Fruit fly (Drosophila melanogaster) whole organism, pupa: Measurements from ENCODE around the gene eIF4A.

ENCODE experiments used
- CG10348 ChIP-seq: fragments of 200-800 bp; sonication (Bioruptor generic); IDR thresholded peaks from 2 replicates; pipeline ENCODE4 v1.3.6; 2022; ENCODE audit warnings: missing biosample characterization, missing genetic modification characterization
- CG12605 ChIP-seq: fragments of 200-800 bp; sonication (Bioruptor generic); IDR thresholded peaks from 2 replicates; pipeline ENCODE4 v1.3.6; 2022; ENCODE audit warnings: missing biosample characterization, missing genetic modification characterization
- CG13204 ChIP-seq: fragments of 200-800 bp; sonication (Bioruptor generic); optimal IDR thresholded peaks from 2 replicates; lab custom pipeline; 2018; ENCODE audit warnings: missing biosample characterization, mild to moderate bottlenecking, missing genetic modification characterization, moderate library complexity
- CG14655 ChIP-seq: fragments of 200-800 bp; sonication (Bioruptor generic); optimal IDR thresholded peaks from 3 replicates; lab custom pipeline; 2017; ENCODE audit warnings: mild to moderate bottlenecking, missing biosample characterization, missing genetic modification reagents, missing genetic modification characterization
- CG15710 ChIP-seq: fragments of 200-800 bp; sonication (Bioruptor generic); optimal IDR thresholded peaks from 2 replicates; lab custom pipeline; 2018; ENCODE audit warnings: missing biosample characterization, mild to moderate bottlenecking, missing genetic modification characterization, moderate library complexity
- CG17806 ChIP-seq: fragments of 200-800 bp; sonication (Bioruptor generic); optimal IDR thresholded peaks from 2 replicates; lab custom pipeline; 2018; ENCODE audit warnings: missing biosample characterization, mild to moderate bottlenecking, missing genetic modification characterization, moderate library complexity
- CG32121 ChIP-seq: fragments of 200-800 bp; sonication (Bioruptor generic); IDR thresholded peaks from 2 replicates; pipeline ENCODE4 v1.3.6; 2022; ENCODE audit warnings: missing biosample characterization, missing genetic modification characterization
- CG34367 ChIP-seq: fragments of 200-800 bp; sonication (Bioruptor generic); optimal IDR thresholded peaks from 2 replicates; lab custom pipeline; 2018; ENCODE audit warnings: missing biosample characterization, mild to moderate bottlenecking, missing genetic modification characterization
- CG4496 ChIP-seq: fragments of 200-800 bp; sonication (Bioruptor generic); IDR thresholded peaks from 3 replicates; pipeline ENCODE4 v1.3.6; 2022; ENCODE audit warnings: missing biosample characterization, missing genetic modification characterization
- CG8159 ChIP-seq: fragments of 200-800 bp; sonication (Bioruptor generic); optimal IDR thresholded peaks from 3 replicates; lab custom pipeline; 2018; ENCODE audit warnings: missing biosample characterization, mild to moderate bottlenecking, missing genetic modification characterization, moderate library complexity
- CG8301 ChIP-seq: fragments of 200-800 bp; sonication (Bioruptor generic); optimal IDR thresholded peaks from 2 replicates; lab custom pipeline; 2018; ENCODE audit warnings: missing biosample characterization, mild to moderate bottlenecking, missing genetic modification characterization
- CG9948 ChIP-seq: fragments of 200-800 bp; sonication (Bioruptor generic); optimal IDR thresholded peaks from 2 replicates; lab custom pipeline; 2018; ENCODE audit warnings: missing biosample characterization, mild to moderate bottlenecking, missing genetic modification characterization, moderate library complexity
- D1 ChIP-seq: fragments of 200-800 bp; sonication (Bioruptor generic); optimal IDR thresholded peaks from 2 replicates; lab custom pipeline; 2018; ENCODE audit warnings: missing biosample characterization, mild to moderate bottlenecking, missing genetic modification characterization, moderate library complexity
- EcR ChIP-seq: fragments of 200-800 bp; sonication (Bioruptor generic); optimal IDR thresholded peaks from 3 replicates; lab custom pipeline; 2019; ENCODE audit warnings: missing biosample characterization, missing genetic modification characterization, mild to moderate bottlenecking, moderate library complexity, missing genetic modification reagents
- Ets98B ChIP-seq: fragments of 200-800 bp; sonication (Bioruptor generic); IDR thresholded peaks from 2 replicates; pipeline ENCODE4 v1.3.6; 2022; ENCODE audit warnings: missing biosample characterization, missing genetic modification characterization
- Pif1A ChIP-seq: fragments of 200-800 bp; sonication (Bioruptor generic); optimal IDR thresholded peaks from 3 replicates; lab custom pipeline; 2016; ENCODE audit warnings: missing biosample characterization, missing genetic modification characterization
- Pif1B ChIP-seq: fragments of 200-800 bp; sonication (Bioruptor generic); optimal IDR thresholded peaks from 3 replicates; lab custom pipeline; 2016; ENCODE audit warnings: missing biosample characterization, missing genetic modification characterization
- Snoo ChIP-seq: fragments of 200-800 bp; sonication (Bioruptor generic); optimal IDR thresholded peaks from 3 replicates; lab custom pipeline; 2017; ENCODE audit warnings: missing biosample characterization, mild to moderate bottlenecking, missing genetic modification characterization, inconsistent platforms
- fd96Ca ChIP-seq: fragments of 200-800 bp; sonication (Bioruptor generic); IDR thresholded peaks from 3 replicates; pipeline ENCODE4 v1.3.6; 2022; ENCODE audit warnings: missing biosample characterization, missing genetic modification characterization
- gl ChIP-seq: fragments of 200-800 bp; sonication (Bioruptor generic); optimal IDR thresholded peaks from 2 replicates; lab custom pipeline; 2018; ENCODE audit warnings: missing biosample characterization, mild to moderate bottlenecking, missing genetic modification characterization
- rn ChIP-seq: fragments of 200-800 bp; sonication (Bioruptor generic); IDR thresholded peaks from 2 replicates; pipeline ENCODE4 v1.3.6; 2022; ENCODE audit warnings: missing biosample characterization, missing genetic modification characterization

Gene eIF4A

dm6 chr2L:5956706-5957105, 24.9 kb upstream of the eIF4A start, which contains the start of the genes CG13998 and Vm26Ab:
Gene CG13998, minus strand, starts transcription at chr2L:5956819.
Gene Vm26Ab, plus strand, starts transcription at chr2L:5957004.
- TF ChIP-seq Pif1A (GFP tag; lab: Kevin White, UChicago) (no peak), D1 (tag; lab: Kevin White, UChicago) (no peak), CG17806 (tag; lab: Kevin White, UChicago) (no peak), CG14655 (GFP tag; lab: Kevin White, UChicago) (no peak), CG4496 (GFP tag; lab: Robert Waterston, UW) (no peak), CG8301 (no peak), CG12605 (no peak), CG9948 (tag; lab: Kevin White, UChicago) (no peak)

dm6 chr2L:5958581-5959177, 22.9 kb upstream of the eIF4A start, which contains the start of gene Vm26Ac:
Gene Vm26Ac, minus strand, starts transcription at chr2L:5958631.
- no peak for TF ChIP-seq rn (GFP tag; lab: Robert Waterston, UW)
- no peak for TF ChIP-seq CG10348 (GFP tag; lab: Robert Waterston, UW)
- no peak for TF ChIP-seq CG13204 (GFP tag; lab: Kevin White, UChicago)
- TF ChIP-seq CG17806 (tag; lab: Kevin White, UChicago): no peak
- no peak for TF ChIP-seq CG15710 (tag; lab: Kevin White, UChicago)
- no peak for TF ChIP-seq EcR (GFP tag; lab: Kevin White, UChicago)
- no peak for TF ChIP-seq CG32121 (GFP tag; lab: Robert Waterston, UW)
- no peak for TF ChIP-seq CG9948 (tag; lab: Kevin White, UChicago)
- no peak for TF ChIP-seq D1 (tag; lab: Kevin White, UChicago)
- TF ChIP-seq Snoo (tag; lab: Kevin White, UChicago): no peak
- TF ChIP-seq fd96Ca (GFP tag; lab: Robert Waterston, UW): no peak
- TF ChIP-seq CG14655 (GFP tag; lab: Kevin White, UChicago): no peak
- TF ChIP-seq CG12605: no peak

- TF ChIP-seq CG8159 (tag; lab: Kevin White, UChicago): no peak
- no peak for TF ChIP-seq CG8301
- TF ChIP-seq EcR (GFP tag; lab: Kevin White, UChicago): no peak
- TF ChIP-seq CG15710 (tag; lab: Kevin White, UChicago): no peak
- no peak for TF ChIP-seq CG9948 (tag; lab: Kevin White, UChicago)
- TF ChIP-seq CG4496 (GFP tag; lab: Robert Waterston, UW): no peak
- no peak for TF ChIP-seq CG14655 (GFP tag; lab: Kevin White, UChicago)
- TF ChIP-seq Pif1B (GFP tag; lab: Kevin White, UChicago): no peak
These were observed 21.5 kb upstream of the eIF4A start, which contains the start of gene Vm26Aa for dm6 chr2L:5959863-5960658. Gene Vm26Aa, minus strand, starts transcription at chr2L:5960340.

dm6 chr2L:5961169-5961918, 20.2 kb upstream of the eIF4A start:
- TF ChIP-seq CG14655 (GFP tag; lab: Kevin White, UChicago) (no peak), CG15710 (tag; lab: Kevin White, UChicago) (no peak), Snoo (tag; lab: Kevin White, UChicago) (no peak), CG32121 (GFP tag; lab: Robert Waterston, UW) (no peak), CG4496 (GFP tag; lab: Robert Waterston, UW) (no peak), CG8301 (no peak), CG34367 (no peak), gl (tag; lab: Kevin White, UChicago) (no peak), CG9948 (tag; lab: Kevin White, UChicago) (no peak), fd96Ca (GFP tag; lab: Robert Waterston, UW) (no peak), CG13204 (GFP tag; lab: Kevin White, UChicago) (no peak), CG17806 (tag; lab: Kevin White, UChicago) (no peak), rn (GFP tag; lab: Robert Waterston, UW) (no peak), CG10348 (GFP tag; lab: Robert Waterston, UW) (no peak), D1 (tag; lab: Kevin White, UChicago) (no peak), CG8159 (tag; lab: Kevin White, UChicago) (no peak), Ets98B (GFP tag; lab: Robert Waterston, UW) (no peak), Pif1B (GFP tag; lab: Kevin White, UChicago) (no peak), EcR (GFP tag; lab: Kevin White, UChicago) (no peak), Pif1A (GFP tag; lab: Kevin White, UChicago) (no peak)

- TF ChIP-seq D1 (tag; lab: Kevin White, UChicago): no peak
- no peak for TF ChIP-seq Pif1A (GFP tag; lab: Kevin White, UChicago)
- TF ChIP-seq CG14655 (GFP tag; lab: Kevin White, UChicago): no peak
- TF ChIP-seq CG17806 (tag; lab: Kevin White, UChicago): no peak
- no peak for TF ChIP-seq Snoo (tag; lab: Kevin White, UChicago)
- no peak for TF ChIP-seq CG10348 (GFP tag; lab: Robert Waterston, UW)
- TF ChIP-seq Ets98B (GFP tag; lab: Robert Waterston, UW): no peak
- TF ChIP-seq rn (GFP tag; lab: Robert Waterston, UW): no peak
- TF ChIP-seq Pif1B (GFP tag; lab: Kevin White, UChicago): no peak
- TF ChIP-seq CG32121 (GFP tag; lab: Robert Waterston, UW): no peak
- TF ChIP-seq CG13204 (GFP tag; lab: Kevin White, UChicago): no peak
- TF ChIP-seq CG34367: no peak
- no peak for TF ChIP-seq CG15710 (tag; lab: Kevin White, UChicago)
- TF ChIP-seq EcR (GFP tag; lab: Kevin White, UChicago): no peak
- no peak for TF ChIP-seq CG8301
These were observed 18.3 kb upstream of the eIF4A start for dm6 chr2L:5963251-5963650.
